Worm (Caenorhabditis elegans): ENCODE results near the gene sav-1.

- TF ChIP-seq pes-1 (GFP tag; IDR thresholded peaks at IDR 0.05) = no peak; the same call in 1 of the 2 replicates
- no peak for TF ChIP-seq tra-4 (tag; optimal IDR thresholded peaks at IDR 0.05)
Measured at ce11 chrX:2242568-2243185, 44.3 kb downstream of the sav-1 start, which contains the start of gene rpl-11.2.
